Worm (Caenorhabditis elegans): ENCODE results near the gene str-221.

The str-221 gene

DNA sequence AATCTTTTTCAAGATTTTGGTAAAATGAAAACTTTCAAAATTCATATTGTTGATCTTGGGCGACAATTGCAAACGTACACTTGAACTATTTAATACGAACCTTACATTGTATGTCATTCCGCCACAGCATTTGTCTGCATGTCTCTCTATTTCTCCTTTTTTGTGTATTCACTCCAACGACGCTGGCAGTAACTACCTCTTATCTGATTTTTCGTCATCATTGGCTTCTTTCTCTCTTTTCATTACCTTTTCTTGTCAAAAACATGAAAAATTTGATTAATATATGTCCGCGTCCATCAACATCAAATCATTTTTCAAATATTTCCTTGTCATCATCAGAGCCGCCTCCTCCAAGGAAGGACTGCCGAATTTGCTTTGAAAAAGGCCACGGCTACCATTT, 30.0 kb upstream of the str-221 start, which contains the start of gene nhr-177:
TSS of gene nhr-177 (plus strand) at position 167 of the 400 bp plus-strand sequence.
- TF ChIP-seq lin-35 (GFP tag; optimal IDR thresholded peaks at IDR 0.05) = peak in 1 of 2 experiments; percentile 1
- peak; percentile 66 for TF ChIP-seq nhr-85 (tag)
- TF ChIP-seq unc-62 (GFP tag; optimal IDR thresholded peaks at IDR 0.05) = no peak
- peak; percentile 10 for TF ChIP-seq nhr-90 (tag; optimal IDR thresholded peaks at IDR 0.05; ENCODE audit: poor library complexity)
- peak; percentile 28 for TF ChIP-seq blmp-1 (tag; optimal IDR thresholded peaks at IDR 0.05)
- peak; percentile 19 for TF ChIP-seq snu-23 (GFP tag; optimal IDR thresholded peaks at IDR 0.05)
- TF ChIP-seq elt-2 (tag; optimal IDR thresholded peaks at IDR 0.05) = peak; percentile 45
- no peak for TF ChIP-seq nhr-71 (tag; optimal IDR thresholded peaks at IDR 0.05)

DNA sequence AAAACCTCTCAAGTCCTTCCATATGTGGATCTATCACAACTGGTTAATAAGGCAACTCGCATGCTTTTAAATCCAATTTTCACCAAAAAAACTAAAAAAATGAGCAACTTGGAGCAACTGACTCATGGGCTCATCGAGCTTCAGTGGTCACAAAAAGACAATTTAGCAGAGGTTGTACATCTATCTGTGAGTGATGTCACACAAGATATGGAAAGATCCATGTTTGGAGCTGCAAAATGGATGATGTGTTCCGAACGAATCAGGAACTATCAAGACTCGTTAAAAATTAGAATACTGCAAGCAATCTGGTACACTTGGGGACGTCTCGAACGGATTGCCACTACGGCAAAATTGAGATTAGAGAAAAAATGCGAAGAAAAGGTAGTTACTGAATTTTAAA, 28.5 kb upstream of the str-221 start:
- no peak for TF ChIP-seq pag-3 (tag; optimal IDR thresholded peaks at IDR 0.05; ENCODE audit: borderline replicate concordance, insufficient read depth)
- no peak for TF ChIP-seq rnt-1 (tag; optimal IDR thresholded peaks at IDR 0.05)
- no peak for TF ChIP-seq nhr-77 (tag; optimal IDR thresholded peaks at IDR 0.05)
- no peak for TF ChIP-seq ces-1 (GFP tag; optimal IDR thresholded peaks at IDR 0.05)
- no peak for TF ChIP-seq egl-13 (tag; optimal IDR thresholded peaks at IDR 0.05)

DNA sequence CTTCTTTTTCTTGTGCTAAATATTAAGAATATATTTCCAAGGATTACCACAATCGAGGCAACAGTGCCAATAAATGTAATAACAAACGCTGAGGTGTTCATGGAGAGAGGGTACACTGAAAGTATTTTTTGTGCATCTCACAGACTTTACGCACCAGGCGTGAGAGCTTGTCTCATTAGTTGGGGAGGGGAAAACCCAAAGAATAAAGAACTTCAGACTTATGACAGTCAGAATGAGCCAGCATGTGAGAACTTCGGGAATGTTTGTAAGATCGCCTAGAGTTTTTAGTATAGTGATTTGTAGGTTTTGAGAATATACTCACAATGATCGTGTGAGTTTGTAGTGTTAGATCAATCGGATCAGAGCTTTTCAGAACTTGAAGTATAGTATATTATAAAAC, 25.4 kb upstream of the str-221 start, which contains the start of gene srbc-41:
TSS of gene srbc-41 (minus strand) at position 101 of the 400 bp plus-strand sequence.
- no peak for TF ChIP-seq fos-1 (tag; optimal IDR thresholded peaks at IDR 0.05)
- TF ChIP-seq nhr-19 (GFP tag; conservative IDR thresholded peaks at IDR 0.05) = no peak
- no peak for TF ChIP-seq Y116A8C.19 (tag; optimal IDR thresholded peaks at IDR 0.05; ENCODE audit: borderline replicate concordance)
- no peak for TF ChIP-seq nhr-90 (tag; optimal IDR thresholded peaks at IDR 0.05; ENCODE audit: poor library complexity)
- TF ChIP-seq F16B12.6 (tag; optimal IDR thresholded peaks at IDR 0.05) = no peak
- TF ChIP-seq C04F5.9 (tag; optimal IDR thresholded peaks at IDR 0.05) = no peak
- no peak for TF ChIP-seq swsn-7 (tag; optimal IDR thresholded peaks at IDR 0.05)

DNA sequence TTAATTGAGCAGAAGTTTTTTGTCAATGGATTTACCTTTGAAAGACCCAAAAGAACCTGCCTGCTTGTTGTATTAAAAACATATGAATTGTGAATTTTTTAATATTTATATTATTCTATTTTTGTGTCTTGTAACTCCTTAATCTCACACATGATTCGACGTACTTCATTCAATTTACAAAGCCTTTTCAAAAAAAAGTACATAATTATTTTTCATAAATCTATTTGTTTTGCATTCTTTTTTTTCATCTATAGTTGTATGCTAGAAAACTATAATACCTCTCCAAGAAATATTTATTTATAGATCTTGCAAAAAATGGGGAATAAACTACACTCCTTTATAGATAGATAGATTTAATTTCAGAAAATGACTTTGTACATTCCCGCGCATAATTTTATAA, 21.3 kb upstream of the str-221 start, which contains the start of gene nhr-179:
TSS of gene nhr-179 (minus strand) at position 101 of the 400 bp plus-strand sequence.
- no peak for TF ChIP-seq aly-2 (tag; optimal IDR thresholded peaks at IDR 0.05)
- TF ChIP-seq mep-1 (tag; optimal IDR thresholded peaks at IDR 0.05) = no peak
- no peak for TF ChIP-seq skn-1 (tag; optimal IDR thresholded peaks at IDR 0.05)
- no peak for TF ChIP-seq ces-1 (GFP tag; optimal IDR thresholded peaks at IDR 0.05)
- no peak for TF ChIP-seq unc-98 (GFP tag; IDR thresholded peaks at IDR 0.05)
- no peak for TF ChIP-seq sptf-1 (tag; optimal IDR thresholded peaks at IDR 0.05)
- no peak for TF ChIP-seq nhr-84 (tag; optimal IDR thresholded peaks at IDR 0.05)
- TF ChIP-seq swsn-7 (tag; optimal IDR thresholded peaks at IDR 0.05) = no peak
- no peak for TF ChIP-seq hlh-17 (GFP tag; optimal IDR thresholded peaks at IDR 0.05; ENCODE audit: borderline replicate concordance)
- TF ChIP-seq egl-27 (tag; optimal IDR thresholded peaks at IDR 0.05) = no peak
- TF ChIP-seq fkh-10 (GFP tag; optimal IDR thresholded peaks at IDR 0.05) = no peak
- TF ChIP-seq ztf-11 (tag; optimal IDR thresholded peaks at IDR 0.05) = no peak
- no peak for TF ChIP-seq unc-86 (tag; optimal IDR thresholded peaks at IDR 0.05)
- no peak for TF ChIP-seq mab-9 (GFP tag; IDR thresholded peaks at IDR 0.05)
- no peak for TF ChIP-seq sup-37 (GFP tag; optimal IDR thresholded peaks at IDR 0.05)

DNA sequence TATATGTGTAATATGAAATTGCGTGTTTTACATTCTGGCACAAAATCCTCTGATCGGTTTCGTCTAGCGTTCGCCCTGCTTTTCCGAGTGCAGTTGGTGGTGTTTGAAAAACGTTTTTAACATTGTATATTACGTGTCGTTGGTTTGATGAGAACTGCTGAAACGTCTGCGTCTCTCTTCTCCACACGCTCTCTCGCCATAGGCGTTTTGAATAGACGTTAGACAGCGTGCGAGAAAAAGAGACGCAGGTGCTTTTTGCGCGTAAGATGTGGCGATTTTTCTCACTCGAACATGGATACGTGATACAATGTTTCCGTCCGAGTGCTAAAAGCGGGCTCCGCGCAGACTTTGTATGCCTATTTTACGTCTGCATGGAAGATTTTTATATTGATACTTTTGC, 19.6 kb upstream of the str-221 start:
- TF ChIP-seq nhr-11 (tag; optimal IDR thresholded peaks at IDR 0.05) = no peak
- no peak for TF ChIP-seq F16B12.6 (tag; optimal IDR thresholded peaks at IDR 0.05)
- TF ChIP-seq lin-35 (GFP tag; optimal IDR thresholded peaks at IDR 0.05) = no peak
- TF ChIP-seq tbx-2 (tag; optimal IDR thresholded peaks at IDR 0.05) = no peak
- TF ChIP-seq nhr-84 (tag; optimal IDR thresholded peaks at IDR 0.05) = no peak
- TF ChIP-seq snpc-4 (tag; optimal IDR thresholded peaks at IDR 0.05) = no peak
- TF ChIP-seq lin-14 (GFP tag; optimal IDR thresholded peaks at IDR 0.05) = no peak
- TF ChIP-seq unc-86 (tag; optimal IDR thresholded peaks at IDR 0.05) = no peak
- TF ChIP-seq skn-1 (tag; optimal IDR thresholded peaks at IDR 0.05) = no peak
- TF ChIP-seq fkh-8 (tag; optimal IDR thresholded peaks at IDR 0.05) = no peak
- TF ChIP-seq pax-3 (tag; optimal IDR thresholded peaks at IDR 0.05) = no peak
- TF ChIP-seq mdl-1 (tag; optimal IDR thresholded peaks at IDR 0.05) = no peak
- TF ChIP-seq ets-5 (GFP tag; IDR thresholded peaks at IDR 0.05) = no peak
- no peak for TF ChIP-seq sox-4 (tag; optimal IDR thresholded peaks at IDR 0.05)
